Worm (Caenorhabditis elegans): ENCODE data around the gene B0001.2.

DNA sequence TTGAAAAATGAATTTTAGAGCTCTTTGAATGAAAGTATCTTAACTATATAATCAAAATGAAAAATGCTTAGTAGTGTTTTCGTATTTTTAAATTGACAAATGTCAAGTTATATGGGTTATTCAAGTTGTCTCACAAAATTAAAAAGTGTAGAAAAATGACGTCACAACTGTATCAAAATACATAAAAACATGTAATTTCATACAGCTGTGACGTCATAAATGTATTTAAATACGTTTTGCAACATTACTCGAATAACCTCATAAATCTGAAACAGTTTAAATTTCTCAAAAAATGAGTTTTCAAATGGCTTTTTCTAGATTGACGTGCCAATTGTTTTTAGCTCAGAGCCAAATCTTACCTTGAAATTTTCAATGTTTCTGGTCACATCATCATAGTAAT is 41.0 kb downstream of the B0001.2 start:
- TF ChIP-seq jun-1 (tag; optimal IDR thresholded peaks at IDR 0.05) (no peak), nhr-23 (tag; optimal IDR thresholded peaks at IDR 0.05) (no peak), nhr-11 (tag; optimal IDR thresholded peaks at IDR 0.05) (no peak), fkh-2 (tag; optimal IDR thresholded peaks at IDR 0.05) (no peak), unc-62 (GFP tag; optimal IDR thresholded peaks at IDR 0.05) (no peak), nhr-76 (tag; optimal IDR thresholded peaks at IDR 0.05) (no peak), mdl-1 (tag; optimal IDR thresholded peaks at IDR 0.05) (no peak)

Measured in whole organism, L3 larva.